Fruit fly (Drosophila melanogaster) whole organism, embryonic: ENCODE data around the gene Rpp30.

Experiments
- CG10321 ChIP-seq: fragments of 200-800 bp; sonication (Bioruptor generic); IDR thresholded peaks from 2 replicates; pipeline ENCODE4 v1.3.6; 2022; ENCODE audit warnings: missing biosample characterization, missing genetic modification characterization
- CG10979 ChIP-seq: fragments of 200-800 bp; sonication (Bioruptor generic); optimal IDR thresholded peaks from 2 replicates; lab custom pipeline; 2018; ENCODE audit warnings: missing biosample characterization, mild to moderate bottlenecking, missing genetic modification characterization, moderate library complexity
- CG11085 ChIP-seq: fragments of 200-800 bp; sonication (Bioruptor generic); IDR thresholded peaks from 2 replicates; pipeline ENCODE4 v1.3.6; 2022; ENCODE audit warnings: missing biosample characterization, missing genetic modification characterization
- CG11696 ChIP-seq: fragments of 200-800 bp; sonication (Bioruptor generic); IDR thresholded peaks from 2 replicates; pipeline ENCODE4 v1.3.6; 2022; ENCODE audit warnings: missing biosample characterization, missing genetic modification characterization
- CG14860 ChIP-seq: fragments of 200-800 bp; sonication (Bioruptor generic); IDR thresholded peaks from 3 replicates; pipeline ENCODE4 v1.3.6; 2022; ENCODE audit warnings: missing biosample characterization, missing genetic modification characterization; ENCODE audit not compliant: partially characterized antibody
- CG15601 ChIP-seq: fragments of 200-800 bp; sonication (Bioruptor generic); optimal IDR thresholded peaks from 3 replicates; lab custom pipeline; 2019; ENCODE audit warnings: missing biosample characterization, mild to moderate bottlenecking, missing genetic modification characterization, moderate library complexity
- CG16813 ChIP-seq: fragments of 200-800 bp; sonication (Bioruptor generic); IDR thresholded peaks from 3 replicates; pipeline ENCODE4 v1.3.6; 2022; ENCODE audit warnings: missing biosample characterization, missing genetic modification characterization; ENCODE audit not compliant: partially characterized antibody
- CG1832 ChIP-seq: fragments of 200-800 bp; sonication (Bioruptor generic); optimal IDR thresholded peaks from 2 replicates; lab custom pipeline; 2017; ENCODE audit warnings: missing biosample characterization, mild to moderate bottlenecking, missing genetic modification characterization, inconsistent platforms
- CG30020 ChIP-seq: fragments of 200-800 bp; optimal IDR thresholded peaks from 2 replicates; lab custom pipeline; 2019; ENCODE audit warnings: missing biosample characterization, mild to moderate bottlenecking, missing genetic modification characterization, moderate library complexity
- CG3065 ChIP-seq: fragments of 200-800 bp; sonication (Bioruptor generic); optimal IDR thresholded peaks from 2 replicates; lab custom pipeline; 2016; ENCODE audit warnings: missing biosample characterization, missing genetic modification characterization
- CG31441 ChIP-seq: fragments of 200-800 bp; sonication (Bioruptor generic); IDR thresholded peaks from 2 replicates; pipeline ENCODE4 v1.3.6; 2022; ENCODE audit warnings: missing biosample characterization, missing genetic modification characterization
- CG34422 ChIP-seq: fragments of 200-800 bp; sonication (Bioruptor generic); IDR thresholded peaks from 3 replicates; pipeline ENCODE4 v1.3.6; 2022; ENCODE audit warnings: missing biosample characterization, missing genetic modification characterization
- CG42726 ChIP-seq: fragments of 200-800 bp; sonication (Bioruptor generic); IDR thresholded peaks from 2 replicates; pipeline ENCODE4 v1.3.6; 2022; ENCODE audit warnings: missing biosample characterization, missing genetic modification characterization; ENCODE audit not compliant: partially characterized antibody
- CG6272 ChIP-seq: fragments of 200-800 bp; sonication (Bioruptor generic); IDR thresholded peaks from 2 replicates; pipeline ENCODE4 v1.3.6; 2022; ENCODE audit warnings: missing biosample characterization, missing genetic modification characterization
- CG9727 ChIP-seq: fragments of 200-800 bp; sonication (Bioruptor generic); optimal IDR thresholded peaks from 3 replicates; lab custom pipeline; 2017; ENCODE audit warnings: missing biosample characterization, mild to moderate bottlenecking, missing genetic modification characterization
- E2f2 ChIP-seq: fragments of 200-800 bp; sonication (Bioruptor generic); IDR thresholded peaks from 2 replicates; pipeline ENCODE4 v1.3.6; 2022; ENCODE audit warnings: missing biosample characterization, missing genetic modification characterization
- Ets97D ChIP-seq: fragments of 200-800 bp; sonication (Bioruptor generic); optimal IDR thresholded peaks from 3 replicates; lab custom pipeline; 2016; ENCODE audit warnings: missing biosample characterization, missing genetic modification characterization
- Fer1 ChIP-seq: fragments of 200-800 bp; sonication (Bioruptor generic); optimal IDR thresholded peaks from 2 replicates; lab custom pipeline; 2017; ENCODE audit warnings: missing biosample characterization, mild to moderate bottlenecking, missing genetic modification characterization
- HmgZ ChIP-seq: fragments of 200-800 bp; sonication (Bioruptor generic); optimal IDR thresholded peaks from 2 replicates; lab custom pipeline; 2018; ENCODE audit warnings: missing biosample characterization, mild to moderate bottlenecking, missing genetic modification characterization
- Pdp1 ChIP-seq, 2 experiments: fragments of 200-800 bp; sonication (Bioruptor generic); optimal IDR thresholded peaks; 3 replicates each; lab custom pipeline; 2016; ENCODE audit warnings: missing biosample characterization in 2 of 2, missing genetic modification characterization in 2 of 2, mild to moderate bottlenecking in 1 of 2, moderate library complexity in 1 of 2
- Ptx1 ChIP-seq: fragments of 200-800 bp; sonication (Bioruptor generic); IDR thresholded peaks from 2 replicates; pipeline ENCODE4 v1.3.6; 2022; ENCODE audit warnings: missing biosample characterization, missing genetic modification characterization
- Six4 ChIP-seq: fragments of 200-800 bp; sonication (Bioruptor generic); optimal IDR thresholded peaks from 2 replicates; lab custom pipeline; 2016; ENCODE audit warnings: missing biosample characterization, missing genetic modification characterization
- Stat92E ChIP-seq, 3 experiments: fragments of >200 bp in 2 of 3; fragments of 200-800 bp in 1 of 3; sonication (Bioruptor generic) in 1 of 3; optimal IDR thresholded peaks; 2 replicates each; lab custom pipeline; 2017 to 2019; ENCODE audit warnings: missing biosample characterization in 3 of 3, missing genetic modification characterization in 3 of 3, mild to moderate bottlenecking in 1 of 3, moderate library complexity in 1 of 3
- Usf ChIP-seq: fragments of 200-800 bp; sonication (Bioruptor generic); optimal IDR thresholded peaks from 2 replicates; lab custom pipeline; 2017; ENCODE audit warnings: missing genotype, missing biosample characterization, missing genetic modification characterization
- abd-A ChIP-seq: fragments of 200-800 bp; sonication (Bioruptor generic); optimal IDR thresholded peaks from 3 replicates; lab custom pipeline; 2019; ENCODE audit warnings: missing biosample characterization, mild to moderate bottlenecking, missing genetic modification characterization, moderate library complexity
- ase ChIP-seq: fragments of 200-800 bp; sonication (Bioruptor generic); IDR thresholded peaks from 3 replicates; pipeline ENCODE4 v1.3.6; 2022; ENCODE audit warnings: missing biosample characterization, missing genetic modification characterization
- bab2 ChIP-seq: fragments of 200-800 bp; sonication (Bioruptor generic); optimal IDR thresholded peaks from 2 replicates; lab custom pipeline; 2016; ENCODE audit warnings: missing biosample characterization, missing genetic modification characterization
- bcd ChIP-seq: fragments of 200-800 bp; sonication (Bioruptor generic); optimal IDR thresholded peaks from 2 replicates; lab custom pipeline; 2017; ENCODE audit warnings: missing biosample characterization, mild to moderate bottlenecking, missing genetic modification characterization
- cg ChIP-seq: fragments of 200-800 bp; sonication (Bioruptor generic); optimal IDR thresholded peaks from 3 replicates; lab custom pipeline; 2019; ENCODE audit warnings: missing biosample characterization, mild to moderate bottlenecking, missing genetic modification characterization, moderate library complexity
- chm ChIP-seq: fragments of 200-800 bp; sonication (Bioruptor generic); IDR thresholded peaks from 2 replicates; pipeline ENCODE4 v1.3.6; 2022; ENCODE audit warnings: missing biosample characterization, missing genetic modification characterization
- dimm ChIP-seq: fragments of 200-800 bp; sonication (Bioruptor generic); IDR thresholded peaks from 2 replicates; pipeline ENCODE4 v1.3.6; 2022; ENCODE audit warnings: missing biosample characterization, missing genetic modification characterization
- ewg ChIP-seq: fragments of 200-800 bp; sonication (Bioruptor generic); optimal IDR thresholded peaks from 3 replicates; lab custom pipeline; 2017; ENCODE audit warnings: mild to moderate bottlenecking, missing biosample characterization, missing genetic modification reagents, missing genetic modification characterization
- fd102C ChIP-seq: fragments of 200-800 bp; sonication (Bioruptor generic); optimal IDR thresholded peaks from 2 replicates; lab custom pipeline; 2018; ENCODE audit warnings: missing biosample characterization, mild to moderate bottlenecking, missing genetic modification characterization, moderate library complexity
- grn ChIP-seq: fragments of 200-800 bp; sonication (Bioruptor generic); optimal IDR thresholded peaks from 3 replicates; lab custom pipeline; 2017; ENCODE audit warnings: missing biosample characterization, missing genetic modification characterization
- gt ChIP-seq: fragments of 200-800 bp; sonication (Bioruptor generic); IDR thresholded peaks from 2 replicates; pipeline ENCODE4 v1.3.6; 2022; ENCODE audit warnings: missing biosample characterization, missing genetic modification characterization
- ken ChIP-seq: fragments of 200-800 bp; sonication (Bioruptor generic); IDR thresholded peaks from 3 replicates; pipeline ENCODE4 v1.3.6; 2022; ENCODE audit warnings: missing biosample characterization, missing genetic modification characterization
- kni ChIP-seq: fragments of 200-800 bp; sonication (Bioruptor generic); optimal IDR thresholded peaks from 3 replicates; lab custom pipeline; 2017; ENCODE audit warnings: mild to moderate bottlenecking, missing biosample characterization, missing genetic modification reagents, missing genetic modification characterization
- lola ChIP-seq, 3 experiments: fragments of >200 bp in 2 of 3; fragments of 200-800 bp in 1 of 3; sonication (Bioruptor generic) in 1 of 3; optimal IDR thresholded peaks; 2 replicates each; lab custom pipeline; 2017 to 2019; ENCODE audit warnings: missing biosample characterization in 3 of 3, missing genetic modification characterization in 3 of 3, mild to moderate bottlenecking in 1 of 3, moderate library complexity in 1 of 3
- maf-S ChIP-seq: fragments of 200-800 bp; sonication (Bioruptor generic); optimal IDR thresholded peaks from 2 replicates; lab custom pipeline; 2016; ENCODE audit warnings: missing biosample characterization, missing genetic modification characterization
- mam ChIP-seq: fragments of 200-800 bp; sonication (Bioruptor generic); optimal IDR thresholded peaks from 3 replicates; lab custom pipeline; 2016; ENCODE audit warnings: missing biosample characterization, missing genetic modification characterization
- peb ChIP-seq: fragments of 200-800 bp; sonication (Bioruptor generic); IDR thresholded peaks from 2 replicates; pipeline ENCODE4 v1.3.6; 2022; ENCODE audit warnings: missing biosample characterization, missing genetic modification characterization
- sc ChIP-seq, 3 experiments: fragments of >200 bp in 2 of 3; fragments of 200-800 bp in 1 of 3; sonication (Bioruptor generic) in 1 of 3; optimal IDR thresholded peaks; 2 replicates in 2 of 3; 3 replicates in 1 of 3; lab custom pipeline; 2017; ENCODE audit warnings: mild to moderate bottlenecking in 1 of 3, missing biosample characterization in 1 of 3, missing genetic modification characterization in 1 of 3, missing genetic modification reagents in 1 of 3
- seq ChIP-seq: fragments of 200-800 bp; sonication (Bioruptor generic); IDR thresholded peaks from 2 replicates; pipeline ENCODE4 v1.3.6; 2022; ENCODE audit warnings: missing biosample characterization, missing genetic modification characterization
- slou ChIP-seq: fragments of 200-800 bp; sonication (Bioruptor generic); optimal IDR thresholded peaks from 3 replicates; lab custom pipeline; 2016; ENCODE audit warnings: missing biosample characterization, missing genetic modification characterization
- tap ChIP-seq: fragments of 200-800 bp; optimal IDR thresholded peaks from 3 replicates; lab custom pipeline; 2019; ENCODE audit warnings: missing biosample characterization, mild to moderate bottlenecking, missing genetic modification characterization, moderate library complexity
- tin ChIP-seq: fragments of 200-800 bp; sonication (Bioruptor generic); optimal IDR thresholded peaks from 3 replicates; lab custom pipeline; 2016; ENCODE audit warnings: missing biosample characterization, missing genetic modification characterization
- toy ChIP-seq: fragments of 200-800 bp; sonication (Bioruptor generic); IDR thresholded peaks from 2 replicates; pipeline ENCODE4 v1.3.6; 2022; ENCODE audit warnings: missing biosample characterization, missing genetic modification characterization
- vnd ChIP-seq: fragments of 200-800 bp; sonication (Bioruptor generic); IDR thresholded peaks from 3 replicates; pipeline ENCODE4 v1.3.6; 2022; ENCODE audit warnings: missing biosample characterization, missing genetic modification characterization; ENCODE audit not compliant: partially characterized antibody

Gene Rpp30

dm6 chr2L:268788-269187 lies 16.6 kb upstream of the Rpp30 start, which contains the start of gene CG3345:
CG3345 (plus strand) TSS chr2L:269088.
- TF ChIP-seq CG15601 (no peak), Ptx1 (GFP tag; lab: Robert Waterston, UW) (no peak), Ets97D (GFP tag; lab: Kevin White, UChicago) (no peak), Fer1 (no peak), peb (no peak), toy (no peak), bcd (no peak), CG1832 (no peak)

dm6 chr2L:267441-268089 lies 15.4 kb upstream of the Rpp30 start, which contains the start of gene CG17075:
CG17075 (minus strand) TSS chr2L:267505.
- TF ChIP-seq gt (GFP tag; lab: Robert Waterston, UW) (peak; percentile 65; the same call in 1 of the 2 replicates), Usf (GFP tag; lab: Kevin White, UChicago) (no peak), kni (GFP tag; lab: Kevin White, UChicago) (peak; percentile 38), Six4 (GFP tag; lab: Kevin White, UChicago) (peak; percentile 86), CG11696 (GFP tag; lab: Robert Waterston, UW) (peak; percentile 77), fd102C (GFP tag; lab: Kevin White, UChicago) (no peak), Pdp1 (GFP tag; optimal IDR thresholded peaks at IDR 0.05; lab: Kevin White, UChicago) (peak; percentile 85 to 88), ase (GFP tag; lab: Robert Waterston, UW) (peak; percentile 94), tin (peak; percentile 94), CG30020 (peak; percentile 63), abd-A (tag; lab: Kevin White, UChicago) (peak; percentile 72), HmgZ (tag; lab: Kevin White, UChicago) (peak; percentile 95), CG6272 (peak; percentile 91), sc (optimal IDR thresholded peaks at IDR 0.05; lab: Kevin White, UChicago) (no peak), sc (GFP tag; optimal IDR thresholded peaks at IDR 0.05; lab: Kevin White, UChicago) (peak; percentile 76), slou (GFP tag; lab: Kevin White, UChicago) (peak; percentile 95), lola (GFP tag; optimal IDR thresholded peaks at IDR 0.05; lab: Kevin White, UChicago) (peak in 1 of 3 experiments; percentile 69), CG9727 (GFP tag; lab: Kevin White, UChicago) (peak; percentile 94), ewg (GFP tag; lab: Kevin White, UChicago) (peak; percentile 89), chm (GFP tag; lab: Robert Waterston, UW) (peak; percentile 73; the same call in 1 of the 2 replicates), seq (GFP tag; lab: Robert Waterston, UW) (peak; percentile 94), vnd (GFP tag; lab: Robert Waterston, UW) (no peak), mam (GFP tag; lab: Kevin White, UChicago) (peak; percentile 88), CG16813 (GFP tag; lab: Robert Waterston, UW) (no peak), CG11085 (GFP tag; lab: Robert Waterston, UW) (peak; percentile 94), CG31441 (peak; percentile 98), ken (GFP tag; lab: Robert Waterston, UW) (peak; percentile 93), CG3065 (peak; percentile 78), tap (tag; lab: Kevin White, UChicago) (peak; percentile 89), CG42726 (GFP tag; lab: Robert Waterston, UW) (no peak), CG10321 (peak; percentile 78), CG14860 (no peak), dimm (GFP tag; lab: Robert Waterston, UW) (peak; percentile 92), Stat92E (GFP tag; optimal IDR thresholded peaks at IDR 0.05; lab: Kevin White, UChicago) (peak in 1 of 3 experiments; percentile 16), CG34422 (GFP tag; lab: Robert Waterston, UW) (peak; percentile 95), CG15601 (peak; percentile 100), E2f2 (GFP tag; lab: Robert Waterston, UW) (peak; percentile 79), CG10979 (tag; lab: Kevin White, UChicago) (peak; percentile 89), grn (GFP tag; lab: Kevin White, UChicago) (no peak), cg (no peak), bab2 (peak; percentile 71), maf-S (GFP tag; lab: Kevin White, UChicago) (peak; percentile 62)
